Fruit fly (Drosophila melanogaster): Measurements from ENCODE around the gene shps.

The shps gene

DNA sequence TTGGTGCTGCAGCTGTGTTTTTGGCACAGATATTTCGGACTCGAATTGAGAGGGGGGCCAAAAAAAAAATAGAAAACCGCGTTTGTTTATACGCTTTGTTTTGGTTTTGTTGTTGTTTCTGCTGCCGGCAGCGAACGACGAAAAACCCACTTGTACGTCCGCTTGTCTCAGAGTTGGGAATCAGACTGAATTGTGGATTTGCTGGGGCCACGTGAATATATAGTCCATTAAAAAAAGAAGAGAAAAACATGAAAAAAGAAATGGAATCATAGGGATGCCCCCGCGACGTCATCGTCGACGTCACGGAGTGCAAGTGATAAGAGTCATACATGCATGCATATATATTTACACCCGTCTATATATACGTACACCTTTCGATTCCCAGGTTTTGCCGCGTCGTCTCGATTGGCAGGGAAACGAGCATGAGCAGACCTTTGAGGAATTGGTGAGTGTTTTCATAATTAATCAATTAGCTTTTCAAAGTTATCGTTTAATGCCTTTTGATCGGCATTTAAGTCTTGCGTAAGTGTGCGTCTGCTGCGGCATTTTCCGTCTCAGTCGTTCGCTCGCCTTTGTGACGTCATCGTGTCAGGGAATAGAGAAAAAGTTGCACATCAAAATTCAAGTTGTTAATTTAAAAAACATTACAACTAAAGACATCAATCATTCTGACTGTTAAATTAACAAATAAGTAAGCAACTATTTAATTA lies 40.4 kb downstream of the shps start (continued):
- TF ChIP-seq caup (GFP tag; optimal IDR thresholded peaks at IDR 0.05; ENCODE audit: severe bottlenecking) (no peak), ERR (GFP tag; optimal IDR thresholded peaks at IDR 0.05) (no peak), CG9817 (tag; optimal IDR thresholded peaks at IDR 0.05) (no peak), stc (GFP tag; IDR thresholded peaks at IDR 0.05) (no peak), CG10543 (GFP tag; optimal IDR thresholded peaks at IDR 0.05) (no peak), MBD-R2 (GFP tag; IDR thresholded peaks at IDR 0.05) (no peak), Camta (GFP tag; optimal IDR thresholded peaks at IDR 0.05) (no peak), Sox100B (GFP tag; optimal IDR thresholded peaks at IDR 0.05) (no peak), CG14441 (GFP tag; IDR thresholded peaks at IDR 0.05) (no peak), toy (GFP tag; IDR thresholded peaks at IDR 0.05) (no peak), Nf-YC (tag; optimal IDR thresholded peaks at IDR 0.05) (no peak), kah (GFP tag; optimal IDR thresholded peaks at IDR 0.05) (peak; percentile 12), CG17361 (GFP tag; IDR thresholded peaks at IDR 0.05) (no peak), gsb-n (tag; optimal IDR thresholded peaks at IDR 0.05) (no peak), kni (GFP tag; optimal IDR thresholded peaks at IDR 0.05) (no peak), CG14860 (GFP tag; IDR thresholded peaks at IDR 0.05; ENCODE audit: partially characterized antibody) (no peak), CG11723 (GFP tag; optimal IDR thresholded peaks at IDR 0.05) (no peak), CG1647 (GFP tag; optimal IDR thresholded peaks at IDR 0.05) (no peak), br (optimal IDR thresholded peaks at IDR 0.05) (no peak), CG4424 (GFP tag; optimal IDR thresholded peaks at IDR 0.05) (no peak), sens (GFP tag) (peak; percentile 21), D (optimal IDR thresholded peaks at IDR 0.05) (no peak), D (GFP tag; optimal IDR thresholded peaks at IDR 0.05) (no peak), CG9609 (GFP tag; optimal IDR thresholded peaks at IDR 0.05) (no peak), Scr (GFP tag; IDR thresholded peaks at IDR 0.05; ENCODE audit: partially characterized antibody) (no peak), CG16815 (GFP tag; optimal IDR thresholded peaks at IDR 0.05) (no peak), CG34422 (GFP tag; IDR thresholded peaks at IDR 0.05) (0 out of 3 replicates have a peak, but pooled peaks have one; percentile 59)

DNA sequence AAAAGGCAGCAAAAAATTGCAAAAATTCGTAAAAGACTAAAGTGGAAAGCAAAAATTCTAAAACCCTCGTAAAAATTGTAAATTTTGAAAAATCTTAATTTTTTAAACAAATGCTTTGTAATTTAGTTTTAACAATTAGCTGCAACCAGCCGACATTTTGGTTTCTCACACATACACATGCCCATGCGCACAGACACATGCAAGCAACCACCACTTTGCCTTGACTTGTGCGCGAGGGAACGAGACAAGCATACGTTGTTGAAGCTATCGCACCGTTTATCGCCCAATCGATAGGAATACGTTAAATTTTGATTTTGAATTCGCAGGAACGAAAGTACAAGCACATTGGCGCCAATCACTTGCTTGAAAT lies 41.0 kb downstream of the shps start:
- peak; percentile 59; the same call in 1 of the 3 replicates for TF ChIP-seq hb (GFP tag; IDR thresholded peaks at IDR 0.05; ENCODE audit: partially characterized antibody)
- no peak for TF ChIP-seq Jarid2 (GFP tag; optimal IDR thresholded peaks at IDR 0.05)
- TF ChIP-seq cg (GFP tag; optimal IDR thresholded peaks at IDR 0.05), result peak; percentile 97
- TF ChIP-seq tna (GFP tag; IDR thresholded peaks at IDR 0.05; ENCODE audit: partially characterized antibody), result peak; percentile 75
- TF ChIP-seq MESR4 (GFP tag; optimal IDR thresholded peaks at IDR 0.05), result peak; percentile 43
- TF ChIP-seq CG8290 (GFP tag; optimal IDR thresholded peaks at IDR 0.05), result no peak
- no peak for TF ChIP-seq CG8290 (tag; optimal IDR thresholded peaks at IDR 0.05)
- TF ChIP-seq CG8924 (tag; optimal IDR thresholded peaks at IDR 0.05), result peak; percentile 88
- peak; percentile 72 for TF ChIP-seq vvl (GFP tag; IDR thresholded peaks at IDR 0.05)
- peak; percentile 78 for TF ChIP-seq Opbp (GFP tag; IDR thresholded peaks at IDR 0.05; ENCODE audit: partially characterized antibody)
- TF ChIP-seq phol (tag; optimal IDR thresholded peaks at IDR 0.05), result peak; percentile 98
- TF ChIP-seq run (tag; optimal IDR thresholded peaks at IDR 0.05), result peak; percentile 11
- peak; percentile 25 for TF ChIP-seq HmgZ (tag; optimal IDR thresholded peaks at IDR 0.05)
- peak; percentile 37 for TF ChIP-seq Ets97D (GFP tag; optimal IDR thresholded peaks at IDR 0.05)
- TF ChIP-seq CG10979 (tag; optimal IDR thresholded peaks at IDR 0.05), result peak; percentile 41
- TF ChIP-seq E2f2 (GFP tag; IDR thresholded peaks at IDR 0.05), result peak; percentile 88
- 0 out of 3 replicates have a peak, but pooled peaks have one; percentile 30 for TF ChIP-seq otp (GFP tag; IDR thresholded peaks at IDR 0.05)
- peak; percentile 74 for TF ChIP-seq amos (GFP tag; IDR thresholded peaks at IDR 0.05; ENCODE audit: partially characterized antibody)
- TF ChIP-seq insv (GFP tag; optimal IDR thresholded peaks at IDR 0.05), result no peak
- TF ChIP-seq CG15696 (tag; optimal IDR thresholded peaks at IDR 0.05), result no peak
- peak; percentile 11; the same call in 1 of the 3 replicates for TF ChIP-seq CG14860 (GFP tag; IDR thresholded peaks at IDR 0.05; ENCODE audit: partially characterized antibody)
- peak; percentile 73 for TF ChIP-seq CG12659 (GFP tag; optimal IDR thresholded peaks at IDR 0.05)
- TF ChIP-seq Drgx (GFP tag; IDR thresholded peaks at IDR 0.05), result no peak
- peak; percentile 96 for TF ChIP-seq ftz-f1 (GFP tag; optimal IDR thresholded peaks at IDR 0.05)
- TF ChIP-seq onecut (GFP tag; IDR thresholded peaks at IDR 0.05), result peak; percentile 45; the same call in 1 of the 2 replicates
- TF ChIP-seq MBD-R2 (GFP tag; IDR thresholded peaks at IDR 0.05), result peak; percentile 49

All from whole organism, embryonic.